Worm (Caenorhabditis elegans): ENCODE results near the gene rei-2.

rei-2 gene

DNA sequence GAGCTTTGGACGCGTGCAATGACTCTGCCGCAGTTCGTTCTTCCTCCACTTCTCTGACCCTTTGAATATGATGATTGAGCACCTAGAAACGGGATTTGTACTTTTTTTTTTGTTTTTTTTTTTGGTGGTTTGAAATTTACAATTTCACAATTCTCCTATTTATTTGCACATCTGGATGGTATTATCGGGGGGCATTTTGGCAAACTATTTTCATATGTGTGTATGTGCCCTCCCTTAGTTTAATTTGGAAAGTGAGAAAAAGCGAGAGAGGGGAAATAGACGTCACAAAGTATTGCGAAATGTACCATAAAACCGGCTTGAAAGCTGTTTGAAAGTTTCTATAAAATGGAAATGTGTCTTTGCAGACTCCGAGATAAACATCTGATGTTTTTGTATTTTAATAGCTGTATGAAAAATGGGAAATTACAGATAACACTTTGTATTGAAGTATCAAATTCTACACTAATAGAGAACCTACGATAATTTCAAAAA lies 1.5 kb downstream of the rei-2 start (continued):
- no peak for TF ChIP-seq nhr-28 (tag; optimal IDR thresholded peaks at IDR 0.05)

DNA sequence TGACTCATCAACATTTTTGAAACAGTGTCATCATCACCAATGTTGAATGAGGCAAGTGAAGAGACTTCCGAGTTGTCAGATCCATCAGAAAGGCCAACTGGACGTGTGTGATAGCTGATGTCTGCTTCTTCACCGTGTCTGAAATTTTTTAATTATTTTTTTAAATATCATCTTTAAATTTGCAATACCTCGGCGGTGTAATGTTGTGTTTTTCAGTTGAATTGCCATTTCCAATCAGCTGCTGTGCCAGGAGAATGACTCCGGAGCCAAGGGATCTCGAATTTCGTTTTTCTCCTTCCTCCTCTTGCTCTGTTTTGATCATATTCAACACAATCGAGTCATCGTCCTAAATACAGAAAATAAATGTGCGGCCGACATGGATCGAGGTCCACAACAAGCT lies 2.9 kb downstream of the rei-2 start:
- TF ChIP-seq alr-1 (tag; optimal IDR thresholded peaks at IDR 0.05; ENCODE audit: borderline replicate concordance) (no peak), lin-39 (tag; optimal IDR thresholded peaks at IDR 0.05) (no peak), hpl-2 (GFP tag; optimal IDR thresholded peaks at IDR 0.05) (no peak), elt-3 (tag; optimal IDR thresholded peaks at IDR 0.05) (no peak), ceh-82 (tag; optimal IDR thresholded peaks at IDR 0.05) (no peak), egl-27 (tag; optimal IDR thresholded peaks at IDR 0.05) (no peak), sox-4 (tag; optimal IDR thresholded peaks at IDR 0.05) (no peak), zag-1 (tag; optimal IDR thresholded peaks at IDR 0.05) (no peak), swsn-7 (tag; optimal IDR thresholded peaks at IDR 0.05) (no peak), sup-37 (GFP tag; optimal IDR thresholded peaks at IDR 0.05) (no peak), sptf-1 (tag; optimal IDR thresholded peaks at IDR 0.05) (no peak), xbp-1 (tag; optimal IDR thresholded peaks at IDR 0.05) (no peak), mab-9 (GFP tag; IDR thresholded peaks at IDR 0.05) (no peak), lin-13 (GFP tag; optimal IDR thresholded peaks at IDR 0.05) (no peak)

DNA sequence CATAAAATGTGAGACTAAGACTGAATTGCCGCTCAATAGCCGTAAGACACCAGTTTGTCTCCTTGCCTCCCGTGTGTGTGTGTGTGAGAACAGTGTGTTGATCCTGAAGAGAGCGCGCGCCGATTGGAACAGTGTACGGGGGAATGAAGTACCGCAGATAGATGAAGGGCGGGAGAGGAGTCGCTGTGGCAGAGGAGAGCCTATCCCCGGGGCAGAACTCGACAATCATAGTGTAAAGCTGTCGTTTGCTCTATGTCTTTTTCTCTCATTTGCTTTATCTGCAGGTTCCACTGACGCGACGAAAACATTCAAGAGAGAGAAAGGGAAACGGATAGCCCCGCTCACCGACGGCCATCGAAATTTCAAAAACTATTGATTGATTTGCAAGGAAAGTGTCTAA lies 6.0 kb downstream of the rei-2 start:
- TF ChIP-seq mdl-1 (tag; optimal IDR thresholded peaks at IDR 0.05) (peak in 1 of 2 experiments; percentile 2), lsy-2 (tag; optimal IDR thresholded peaks at IDR 0.05) (peak in 1 of 2 experiments; percentile 10), nhr-77 (tag; optimal IDR thresholded peaks at IDR 0.05) (no peak), rnt-1 (tag; optimal IDR thresholded peaks at IDR 0.05) (peak; percentile 59), nhr-19 (GFP tag; conservative IDR thresholded peaks at IDR 0.05) (peak; percentile 17; the same call in 1 of the 2 replicates), nhr-71 (tag; optimal IDR thresholded peaks at IDR 0.05) (peak; percentile 17), dsc-1 (tag; optimal IDR thresholded peaks at IDR 0.05) (peak; percentile 44), lin-14 (GFP tag; optimal IDR thresholded peaks at IDR 0.05) (peak; percentile 63), efl-3 (GFP tag; optimal IDR thresholded peaks at IDR 0.05) (no peak), unc-30 (tag; optimal IDR thresholded peaks at IDR 0.05) (no peak), snu-23 (GFP tag; optimal IDR thresholded peaks at IDR 0.05) (peak; percentile 7), skn-1 (tag; optimal IDR thresholded peaks at IDR 0.05) (peak; percentile 16), nhr-90 (tag; optimal IDR thresholded peaks at IDR 0.05; ENCODE audit: poor library complexity) (no peak), unc-98 (GFP tag; IDR thresholded peaks at IDR 0.05) (no peak), hpl-2 (GFP tag; optimal IDR thresholded peaks at IDR 0.05) (no peak), unc-130 (tag; optimal IDR thresholded peaks at IDR 0.05) (no peak), grh-1 (GFP tag; IDR thresholded peaks at IDR 0.05) (no peak), hlh-4 (tag; optimal IDR thresholded peaks at IDR 0.05) (no peak)

DNA sequence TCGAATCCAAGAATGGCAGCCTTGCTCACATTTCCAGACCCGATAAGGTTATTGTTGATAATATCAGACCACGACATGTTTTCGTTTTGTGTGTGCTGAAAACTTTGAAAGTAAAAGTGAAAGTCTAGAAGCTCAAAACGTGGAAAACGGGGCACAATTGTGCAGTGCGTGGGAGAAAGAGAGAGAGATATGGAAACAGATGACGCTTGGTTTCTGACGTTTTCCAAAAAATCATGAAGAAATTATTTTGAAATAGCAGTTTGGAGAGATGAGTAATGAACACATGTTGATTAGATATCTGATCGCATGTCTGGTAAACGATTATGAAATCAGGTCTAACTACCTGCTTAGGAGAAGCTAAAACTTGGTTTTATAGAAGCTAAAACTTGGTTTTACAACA lies 7.4 kb downstream of the rei-2 start, which contains the start of gene pfn-3:
Gene pfn-3 (minus strand): TSS at position 101 of the 400 bp plus-strand sequence.
- TF ChIP-seq nhr-85 (tag) (no peak), skn-1 (tag; optimal IDR thresholded peaks at IDR 0.05) (peak; percentile 74), fkh-10 (GFP tag; optimal IDR thresholded peaks at IDR 0.05) (no peak), rnt-1 (tag; optimal IDR thresholded peaks at IDR 0.05) (peak; percentile 27), nhr-20 (tag; optimal IDR thresholded peaks at IDR 0.05) (no peak), lin-14 (GFP tag; optimal IDR thresholded peaks at IDR 0.05) (peak; percentile 34), dsc-1 (tag; optimal IDR thresholded peaks at IDR 0.05) (peak; percentile 1), ces-1 (GFP tag; optimal IDR thresholded peaks at IDR 0.05) (no peak), pag-3 (tag; optimal IDR thresholded peaks at IDR 0.05; ENCODE audit: borderline replicate concordance, insufficient read depth) (peak; percentile 35), Y116A8C.19 (tag; optimal IDR thresholded peaks at IDR 0.05; ENCODE audit: borderline replicate concordance) (no peak), nhr-71 (tag; optimal IDR thresholded peaks at IDR 0.05) (peak; percentile 45), lsy-2 (tag; optimal IDR thresholded peaks at IDR 0.05) (peak in 1 of 2 experiments; percentile 24)

Measured in whole organism, L1 larva.